Fruit fly (Drosophila melanogaster) whole organism: ENCODE data around the gene gb.

Experiments
- CG8478 ChIP-seq: fragments of >200 bp; optimal IDR thresholded peaks from 2 replicates; lab custom pipeline; 2018; ENCODE audit warnings: inconsistent platforms
- Dll ChIP-seq: fragments of >200 bp; optimal IDR thresholded peaks from 2 replicates; lab custom pipeline; 2017
- pan ChIP-seq: fragments of >200 bp; optimal IDR thresholded peaks from 2 replicates; lab custom pipeline; 2017
- usp ChIP-seq: fragments of >200 bp; optimal IDR thresholded peaks from 2 replicates; lab custom pipeline; 2017; ENCODE audit warnings: missing biosample characterization, missing genetic modification characterization, mixed read lengths

dm6 chr3R:27100930-27101329, 11.1 kb downstream of the gb start, which contains the start of gene Jhbp11:
- TF ChIP-seq Dll (lab: Kevin White, UChicago) (no peak), CG8478 (lab: Kevin White, UChicago) (no peak), usp (GFP tag; lab: Kevin White, UChicago) (no peak), pan (no peak)
